Worm (Caenorhabditis elegans): ENCODE results near the gene mec-15.

ce11 chrII:10252048-10252447 lies 12.6 kb upstream of the mec-15 start:
- TF ChIP-seq him-1 (tag; optimal IDR thresholded peaks at IDR 0.05) = no peak
- no peak for TF ChIP-seq W03F9.2 (tag; optimal IDR thresholded peaks at IDR 0.05)
